Worm (Caenorhabditis elegans) whole organism, L1 larva: ENCODE measurements around the gene cku-70.

Experiments used
- ama-1 ChIP-seq: fragments of 150-350 bp; optimal IDR thresholded peaks from 2 replicates; lab custom pipeline; 2014
- lin-39 ChIP-seq: fragments of 150-350 bp; optimal IDR thresholded peaks from 2 replicates; lab custom pipeline; 2014; ENCODE audit warnings: missing biosample characterization, missing genetic modification reagents, missing genetic modification characterization
- nhr-11 ChIP-seq: fragments of 150-350 bp; optimal IDR thresholded peaks from 2 replicates; lab custom pipeline; 2014; ENCODE audit warnings: missing biosample characterization, missing genetic modification characterization
- pqm-1 ChIP-seq: sonication (generic microtip); optimal IDR thresholded peaks from 3 replicates; lab custom pipeline; 2017; ENCODE audit warnings: missing biosample characterization, missing genetic modification characterization
- rnt-1 ChIP-seq: sonication (generic microtip); optimal IDR thresholded peaks from 2 replicates; lab custom pipeline; 2016; ENCODE audit warnings: mild to moderate bottlenecking, missing genetic modification characterization, moderate library complexity, missing compliant biosample characterization
- sox-4 ChIP-seq: sonication (generic microtip); optimal IDR thresholded peaks from 2 replicates; lab custom pipeline; 2016; ENCODE audit warnings: missing genetic modification characterization, missing compliant biosample characterization

DNA sequence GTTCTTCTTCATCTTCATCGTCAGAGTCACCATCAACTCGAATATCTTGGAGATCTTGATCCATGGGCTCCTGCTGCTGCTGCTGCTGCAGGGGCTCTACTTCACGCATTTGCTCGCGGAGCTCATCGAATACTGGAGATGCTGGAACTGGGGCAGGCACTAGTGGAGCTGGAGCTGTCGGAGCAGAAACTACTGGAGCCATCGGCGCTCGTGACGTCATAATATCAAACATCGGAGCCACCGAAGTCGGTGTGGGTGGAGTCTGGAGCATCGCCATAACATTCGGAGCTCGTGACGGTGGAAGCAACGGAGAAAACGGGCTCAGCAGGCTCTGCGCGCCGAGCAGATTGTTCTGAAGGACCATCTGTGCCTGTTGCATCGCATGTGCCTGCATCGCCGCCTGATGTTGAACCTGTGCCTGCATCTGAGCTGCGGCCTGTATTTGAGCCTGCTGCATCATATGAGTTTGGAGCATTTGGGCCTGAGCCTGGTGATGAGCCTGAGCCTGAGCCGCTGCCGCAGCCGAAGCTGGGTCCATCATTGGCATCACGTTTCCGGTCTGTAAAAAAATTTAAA lies 21.1 kb downstream of the cku-70 start:
- TF ChIP-seq pqm-1 (tag; lab: Kevin White, UChicago) (no peak), ama-1 (no peak), lin-39 (tag; lab: Kevin White, UChicago) (no peak), sox-4 (tag; lab: Kevin White, UChicago) (no peak), nhr-11 (tag; lab: Kevin White, UChicago) (no peak), rnt-1 (tag; lab: Kevin White, UChicago) (no peak)
